Worm (Caenorhabditis elegans) whole organism, L2 larva: Measurements from ENCODE around the gene C40A11.3.

Experiments used
- ZK546.5 ChIP-seq: sonication (generic microtip); optimal IDR thresholded peaks from 2 replicates; lab custom pipeline; 2017; ENCODE audit warnings: missing biosample characterization, missing genetic modification characterization
- dmd-4 ChIP-seq: sonication (generic microtip); optimal IDR thresholded peaks from 2 replicates; lab custom pipeline; 2017; ENCODE audit warnings: missing biosample characterization, missing genetic modification characterization
- unc-62 ChIP-seq: fragments of 150-350 bp; optimal IDR thresholded peaks from 2 replicates; lab custom pipeline; 2014; ENCODE audit warnings: missing biosample characterization, missing genetic modification reagents, missing genetic modification characterization

DNA sequence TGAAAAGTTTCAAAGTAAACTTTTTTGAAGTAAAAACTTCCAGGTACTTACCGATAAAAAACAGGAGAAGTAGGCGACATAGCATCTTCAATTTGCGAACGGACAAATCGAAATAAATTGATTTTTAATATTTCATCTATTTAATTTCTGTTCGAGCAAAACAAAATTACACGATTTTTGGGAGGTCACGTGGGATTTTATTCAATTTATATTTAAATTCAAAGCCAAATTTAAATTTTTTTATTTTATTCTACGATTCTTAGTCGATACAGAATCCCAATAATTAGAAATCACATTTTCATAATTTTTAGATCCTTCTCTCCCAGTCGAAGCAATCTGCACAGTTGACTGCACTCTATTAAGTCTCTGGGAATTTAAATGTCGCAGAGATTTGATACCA, 29.2 kb downstream of the C40A11.3 start, which contains the start of gene C33C12.12:
- TF ChIP-seq dmd-4 (tag; lab: Kevin White, UChicago) (no peak), unc-62 (no peak), ZK546.5 (tag; lab: Kevin White, UChicago) (no peak)
